Fruit fly (Drosophila melanogaster) whole organism: Measurements from ENCODE around the gene zen2.

Experiments
- CG8478 ChIP-seq: fragments of >200 bp; optimal IDR thresholded peaks from 2 replicates; lab custom pipeline; 2018; ENCODE audit warnings: inconsistent platforms
- EcR ChIP-seq, 2 experiments: fragments of >200 bp; optimal IDR thresholded peaks; 2 replicates each; lab custom pipeline; 2017; ENCODE audit warnings: missing biosample characterization in 2 of 2, missing genetic modification characterization in 2 of 2, missing genetic modification reagents in 2 of 2
- pan ChIP-seq: fragments of >200 bp; optimal IDR thresholded peaks from 2 replicates; lab custom pipeline; 2017

- TF ChIP-seq CG8478 (lab: Kevin White, UChicago) (no peak), pan (lab: Kevin White, UChicago) (no peak), EcR (GFP tag; optimal IDR thresholded peaks at IDR 0.05; lab: Kevin White, UChicago) (no peak)
Measured at dm6 chr3R:6703784-6704183, 40.2 kb downstream of the zen2 start, which contains the start of gene Ccp84Aa.
